Worm (Caenorhabditis elegans) whole organism, L1 larva: ENCODE measurements around the gene tmed-1.

Source experiments
- C04F5.9 ChIP-seq: sonication (generic microtip); optimal IDR thresholded peaks from 2 replicates; lab custom pipeline; 2016; ENCODE audit warnings: missing genetic modification characterization, missing compliant biosample characterization
- aha-1 ChIP-seq: fragments of 150-350 bp; optimal IDR thresholded peaks from 2 replicates; lab custom pipeline; 2014; ENCODE audit warnings: missing biosample characterization, missing genetic modification characterization
- aly-2 ChIP-seq: fragments of 150-350 bp; optimal IDR thresholded peaks from 2 replicates; lab custom pipeline; 2014; ENCODE audit warnings: missing biosample characterization, missing genetic modification characterization
- ama-1 ChIP-seq: fragments of 150-350 bp; optimal IDR thresholded peaks from 2 replicates; lab custom pipeline; 2014
- blmp-1 ChIP-seq: fragments of 150-350 bp; optimal IDR thresholded peaks from 2 replicates; lab custom pipeline; 2014; ENCODE audit warnings: missing biosample characterization, missing genetic modification characterization
- ceh-63 ChIP-seq: fragments of 200-800 bp; sonication (Bioruptor generic); optimal IDR thresholded peaks from 2 replicates; lab custom pipeline; 2018; ENCODE audit warnings: mild to moderate bottlenecking, missing genetic modification characterization, missing compliant biosample characterization
- ceh-8 ChIP-seq: fragments of 200-800 bp; sonication (Bioruptor generic); optimal IDR thresholded peaks from 2 replicates; lab custom pipeline; 2018; ENCODE audit warnings: mild to moderate bottlenecking, missing genetic modification characterization, moderate library complexity, missing compliant biosample characterization
- ceh-82 ChIP-seq, 3 experiments: fragments of 150-350 bp in 1 of 3; sonication (generic microtip) in 2 of 3; optimal IDR thresholded peaks; 2 replicates each; lab custom pipeline; 2014 to 2017; ENCODE audit warnings: missing biosample characterization in 3 of 3, missing genetic modification characterization in 3 of 3
- ces-1 ChIP-seq: fragments of 150-350 bp; optimal IDR thresholded peaks from 2 replicates; lab custom pipeline; 2014; ENCODE audit warnings: missing biosample characterization, missing genetic modification reagents, missing genetic modification characterization
- efl-1 ChIP-seq, 4 experiments: fragments of 150-350 bp; optimal IDR thresholded peaks in 3 of 4; peaks in 1 of 4; 1 replicate in 1 of 4; 2 replicates in 3 of 4; lab custom pipeline; 2014; ENCODE audit warnings: missing biosample characterization in 2 of 4, missing genetic modification characterization in 2 of 4, missing genetic modification reagents in 2 of 4
- elt-3 ChIP-seq, 6 experiments: fragments of 150-350 bp in 1 of 6; sonication (generic microtip); optimal IDR thresholded peaks; 2 replicates each; lab custom pipeline; 2017 to 2018; ENCODE audit warnings: missing biosample characterization in 6 of 6, missing genetic modification characterization in 6 of 6, inconsistent platforms in 1 of 6
- fkh-4 ChIP-seq: sonication (generic microtip); optimal IDR thresholded peaks from 2 replicates; lab custom pipeline; 2016; ENCODE audit warnings: missing compliant biosample characterization, missing genetic modification characterization, borderline replicate concordance
- fkh-8 ChIP-seq: sonication (generic microtip); optimal IDR thresholded peaks from 2 replicates; lab custom pipeline; 2016; ENCODE audit warnings: mild to moderate bottlenecking, missing genetic modification characterization, missing compliant biosample characterization
- hlh-4 ChIP-seq: sonication (generic microtip); optimal IDR thresholded peaks from 2 replicates; lab custom pipeline; 2016; ENCODE audit warnings: mild to moderate bottlenecking, missing genetic modification characterization, missing compliant biosample characterization
- jun-1 ChIP-seq: fragments of 150-350 bp; optimal IDR thresholded peaks from 2 replicates; lab custom pipeline; 2014; ENCODE audit warnings: missing biosample characterization, missing genetic modification reagents, missing genetic modification characterization
- lin-35 ChIP-seq, 2 experiments: fragments of 150-350 bp; optimal IDR thresholded peaks; 2 replicates each; lab custom pipeline; 2014; ENCODE audit warnings: missing biosample characterization in 2 of 2, missing genetic modification characterization in 2 of 2, missing genetic modification reagents in 2 of 2
- lin-39 ChIP-seq: fragments of 150-350 bp; optimal IDR thresholded peaks from 2 replicates; lab custom pipeline; 2014; ENCODE audit warnings: missing biosample characterization, missing genetic modification reagents, missing genetic modification characterization
- lsy-2 ChIP-seq, 2 experiments: fragments of 150-350 bp; optimal IDR thresholded peaks; 2 replicates each; lab custom pipeline; 2014; ENCODE audit warnings: missing biosample characterization in 2 of 2, missing genetic modification characterization in 2 of 2
- mep-1 ChIP-seq: fragments of 150-350 bp; optimal IDR thresholded peaks from 2 replicates; lab custom pipeline; 2014; ENCODE audit warnings: missing biosample characterization, missing genetic modification characterization
- nhr-237 ChIP-seq: fragments of 150-350 bp; optimal IDR thresholded peaks from 2 replicates; lab custom pipeline; 2014; ENCODE audit warnings: missing biosample characterization, missing genetic modification characterization
- nhr-47 ChIP-seq: sonication (generic microtip); optimal IDR thresholded peaks from 2 replicates; lab custom pipeline; 2016; ENCODE audit warnings: mild to moderate bottlenecking, missing genetic modification characterization, moderate library complexity, missing compliant biosample characterization
- nhr-71 ChIP-seq: sonication (generic microtip); optimal IDR thresholded peaks from 2 replicates; lab custom pipeline; 2016; ENCODE audit warnings: mild to moderate bottlenecking, missing genetic modification characterization, moderate library complexity, missing compliant biosample characterization
- nhr-85 ChIP-seq: sonication (generic microtip); peaks from one replicate; lab custom pipeline; 2016; ENCODE audit warnings: missing genetic modification characterization, inconsistent platforms, missing compliant biosample characterization
- nhr-90 ChIP-seq: sonication (generic microtip); optimal IDR thresholded peaks from 2 replicates; lab custom pipeline; 2016; ENCODE audit warnings: mild to moderate bottlenecking, missing genetic modification characterization, missing compliant biosample characterization; ENCODE audit not compliant: poor library complexity
- pax-3 ChIP-seq: fragments of 200-800 bp; sonication (Bioruptor generic); optimal IDR thresholded peaks from 2 replicates; lab custom pipeline; 2018; ENCODE audit warnings: mild to moderate bottlenecking, missing genetic modification characterization, moderate library complexity, missing compliant biosample characterization
- skn-1 ChIP-seq: fragments of 150-350 bp; optimal IDR thresholded peaks from 2 replicates; lab custom pipeline; 2014; ENCODE audit warnings: missing biosample characterization, missing genetic modification characterization
- snu-23 ChIP-seq: sonication (generic microtip); optimal IDR thresholded peaks from 2 replicates; lab custom pipeline; 2016; ENCODE audit warnings: missing genetic modification characterization, missing compliant biosample characterization
- swsn-7 ChIP-seq: sonication (generic microtip); optimal IDR thresholded peaks from 2 replicates; lab custom pipeline; 2016; ENCODE audit warnings: missing genetic modification characterization, missing compliant biosample characterization
- tlp-1 ChIP-seq: fragments of 150-350 bp; optimal IDR thresholded peaks from 2 replicates; lab custom pipeline; 2014; ENCODE audit warnings: missing biosample characterization, missing genetic modification characterization
- unc-30 ChIP-seq: sonication (generic microtip); optimal IDR thresholded peaks from 2 replicates; lab custom pipeline; 2017; ENCODE audit warnings: missing biosample characterization, missing genetic modification characterization
- unc-62 ChIP-seq: fragments of 150-350 bp; optimal IDR thresholded peaks from 2 replicates; lab custom pipeline; 2014; ENCODE audit warnings: missing biosample characterization, missing genetic modification reagents, missing genetic modification characterization
- unc-86 ChIP-seq: sonication (generic microtip); optimal IDR thresholded peaks from 2 replicates; lab custom pipeline; 2016; ENCODE audit warnings: missing genetic modification characterization, missing compliant biosample characterization
- xbp-1 ChIP-seq: sonication (generic microtip); optimal IDR thresholded peaks from 2 replicates; lab custom pipeline; 2016; ENCODE audit warnings: missing genetic modification characterization, missing compliant biosample characterization
- zag-1 ChIP-seq: fragments of 150-350 bp; optimal IDR thresholded peaks from 2 replicates; lab custom pipeline; 2014; ENCODE audit warnings: missing biosample characterization, missing genetic modification characterization
- zip-4 ChIP-seq: fragments of 200-800 bp; sonication (Bioruptor generic); optimal IDR thresholded peaks from 2 replicates; lab custom pipeline; 2018; ENCODE audit warnings: mild to moderate bottlenecking, missing genetic modification characterization, moderate library complexity, missing compliant biosample characterization
- ztf-11 ChIP-seq, 2 experiments: sonication (generic microtip); optimal IDR thresholded peaks; 2 replicates each; lab custom pipeline; 2016 to 2017; ENCODE audit warnings: missing genetic modification characterization in 2 of 2, missing biosample characterization in 1 of 2, missing compliant biosample characterization in 1 of 2
- ztf-4 ChIP-seq: fragments of 150-350 bp; optimal IDR thresholded peaks from 2 replicates; lab custom pipeline; 2014; ENCODE audit warnings: missing biosample characterization, missing genetic modification characterization

tmed-1 gene

ce11 chrIV:12036924-12037323 is 41.0 kb downstream of the tmed-1 start:
- TF ChIP-seq nhr-47 (tag; lab: Kevin White, UChicago) (peak; percentile 42), tlp-1 (no peak), ama-1 (peak; percentile 81), nhr-90 (tag; lab: Kevin White, UChicago) (peak; percentile 62), unc-86 (tag; lab: Kevin White, UChicago) (no peak), ztf-4 (tag; lab: Kevin White, UChicago) (peak; percentile 57), efl-1 (optimal IDR thresholded peaks at IDR 0.05; lab: Kevin White, UChicago) (peak in 1 of 2 experiments; percentile 14), efl-1 (GFP tag; optimal IDR thresholded peaks at IDR 0.05 in 1 of 2; lab: Kevin White, UChicago) (peak in 1 of 2 experiments; percentile 33), aly-2 (tag; lab: Kevin White, UChicago) (peak; percentile 91), mep-1 (tag; lab: Kevin White, UChicago) (peak; percentile 17), lin-39 (tag; lab: Kevin White, UChicago) (no peak), nhr-85 (tag; lab: Kevin White, UChicago) (no peak), ceh-8 (GFP tag; lab: Kevin White, UChicago) (no peak), nhr-71 (tag; lab: Kevin White, UChicago) (peak; percentile 46), ztf-11 (tag; optimal IDR thresholded peaks at IDR 0.05; lab: Kevin White, UChicago) (peak in 1 of 2 experiments; percentile 16), lin-35 (GFP tag; optimal IDR thresholded peaks at IDR 0.05; lab: Kevin White, UChicago) (peak in 1 of 2 experiments; percentile 9), lsy-2 (tag; optimal IDR thresholded peaks at IDR 0.05; lab: Kevin White, UChicago) (peak; percentile 6 to 10)

- no peak for TF ChIP-seq xbp-1
- TF ChIP-seq nhr-85 (tag; lab: Kevin White, UChicago), result peak; percentile 4
- no peak for TF ChIP-seq pax-3
- no peak for TF ChIP-seq fkh-4 (tag; lab: Kevin White, UChicago)
- no peak for TF ChIP-seq snu-23 (GFP tag; lab: Kevin White, UChicago)
- no peak for TF ChIP-seq hlh-4 (tag; lab: Kevin White, UChicago)
- TF ChIP-seq unc-62 (GFP tag; lab: Kevin White, UChicago), result no peak
- no peak for TF ChIP-seq ceh-82 (tag; optimal IDR thresholded peaks at IDR 0.05; lab: Kevin White, UChicago)
- no peak for TF ChIP-seq elt-3 (tag; optimal IDR thresholded peaks at IDR 0.05; lab: Kevin White, UChicago)
- no peak for TF ChIP-seq aha-1 (tag; lab: Kevin White, UChicago)
- peak; percentile 22 for TF ChIP-seq ama-1
- TF ChIP-seq fkh-8 (tag; lab: Kevin White, UChicago), result no peak
- TF ChIP-seq nhr-237 (tag; lab: Kevin White, UChicago), result no peak
- no peak for TF ChIP-seq zag-1 (tag; lab: Kevin White, UChicago)
- TF ChIP-seq, all 84 proteins: peak for 2
Observed at ce11 chrIV:12035422-12035821, 42.5 kb downstream of the tmed-1 start.

- TF ChIP-seq elt-3 (tag; optimal IDR thresholded peaks at IDR 0.05; lab: Kevin White, UChicago) (no peak), ztf-4 (tag; lab: Kevin White, UChicago) (peak; percentile 4), ceh-8 (GFP tag; lab: Kevin White, UChicago) (no peak), skn-1 (peak; percentile 7)
Observed at ce11 chrIV:12034776-12035175, 43.2 kb downstream of the tmed-1 start.

ce11 chrIV:12033985-12034384 is 44.0 kb downstream of the tmed-1 start, which contains the start of gene sqst-1:
TSS of gene sqst-1 (plus strand) at chrIV:12034282.
- TF ChIP-seq ceh-63 (no peak), jun-1 (no peak), swsn-7 (tag; lab: Kevin White, UChicago) (no peak), unc-62 (GFP tag; lab: Kevin White, UChicago) (no peak), xbp-1 (no peak), ces-1 (GFP tag; lab: Kevin White, UChicago) (no peak), blmp-1 (tag; lab: Kevin White, UChicago) (peak; percentile 26), unc-30 (tag; lab: Kevin White, UChicago) (no peak), mep-1 (tag; lab: Kevin White, UChicago) (peak; percentile 11), zip-4 (GFP tag; lab: Kevin White, UChicago) (no peak), zag-1 (tag; lab: Kevin White, UChicago) (no peak), ama-1 (no peak), C04F5.9 (tag; lab: Kevin White, UChicago) (no peak), skn-1 (peak; percentile 99)
